Fruit fly (Drosophila melanogaster) whole organism, pupa: Measurements from ENCODE around the gene mad2.

Source experiments
- CG10348 ChIP-seq: fragments of 200-800 bp; sonication (Bioruptor generic); IDR thresholded peaks from 2 replicates; pipeline ENCODE4 v1.3.6; 2022; ENCODE audit warnings: missing biosample characterization, missing genetic modification characterization
- CG12605 ChIP-seq: fragments of 200-800 bp; sonication (Bioruptor generic); IDR thresholded peaks from 2 replicates; pipeline ENCODE4 v1.3.6; 2022; ENCODE audit warnings: missing biosample characterization, missing genetic modification characterization
- CG13204 ChIP-seq: fragments of 200-800 bp; sonication (Bioruptor generic); optimal IDR thresholded peaks from 2 replicates; lab custom pipeline; 2018; ENCODE audit warnings: missing biosample characterization, mild to moderate bottlenecking, missing genetic modification characterization, moderate library complexity
- CG14655 ChIP-seq: fragments of 200-800 bp; sonication (Bioruptor generic); optimal IDR thresholded peaks from 3 replicates; lab custom pipeline; 2017; ENCODE audit warnings: mild to moderate bottlenecking, missing biosample characterization, missing genetic modification reagents, missing genetic modification characterization
- CG15710 ChIP-seq: fragments of 200-800 bp; sonication (Bioruptor generic); optimal IDR thresholded peaks from 2 replicates; lab custom pipeline; 2018; ENCODE audit warnings: missing biosample characterization, mild to moderate bottlenecking, missing genetic modification characterization, moderate library complexity
- CG17806 ChIP-seq: fragments of 200-800 bp; sonication (Bioruptor generic); optimal IDR thresholded peaks from 2 replicates; lab custom pipeline; 2018; ENCODE audit warnings: missing biosample characterization, mild to moderate bottlenecking, missing genetic modification characterization, moderate library complexity
- CG32121 ChIP-seq: fragments of 200-800 bp; sonication (Bioruptor generic); IDR thresholded peaks from 2 replicates; pipeline ENCODE4 v1.3.6; 2022; ENCODE audit warnings: missing biosample characterization, missing genetic modification characterization
- CG34367 ChIP-seq: fragments of 200-800 bp; sonication (Bioruptor generic); optimal IDR thresholded peaks from 2 replicates; lab custom pipeline; 2018; ENCODE audit warnings: missing biosample characterization, mild to moderate bottlenecking, missing genetic modification characterization
- CG4496 ChIP-seq: fragments of 200-800 bp; sonication (Bioruptor generic); IDR thresholded peaks from 3 replicates; pipeline ENCODE4 v1.3.6; 2022; ENCODE audit warnings: missing biosample characterization, missing genetic modification characterization
- CG8159 ChIP-seq: fragments of 200-800 bp; sonication (Bioruptor generic); optimal IDR thresholded peaks from 3 replicates; lab custom pipeline; 2018; ENCODE audit warnings: missing biosample characterization, mild to moderate bottlenecking, missing genetic modification characterization, moderate library complexity
- CG8301 ChIP-seq: fragments of 200-800 bp; sonication (Bioruptor generic); optimal IDR thresholded peaks from 2 replicates; lab custom pipeline; 2018; ENCODE audit warnings: missing biosample characterization, mild to moderate bottlenecking, missing genetic modification characterization
- CG9948 ChIP-seq: fragments of 200-800 bp; sonication (Bioruptor generic); optimal IDR thresholded peaks from 2 replicates; lab custom pipeline; 2018; ENCODE audit warnings: missing biosample characterization, mild to moderate bottlenecking, missing genetic modification characterization, moderate library complexity
- D1 ChIP-seq: fragments of 200-800 bp; sonication (Bioruptor generic); optimal IDR thresholded peaks from 2 replicates; lab custom pipeline; 2018; ENCODE audit warnings: missing biosample characterization, mild to moderate bottlenecking, missing genetic modification characterization, moderate library complexity
- EcR ChIP-seq: fragments of 200-800 bp; sonication (Bioruptor generic); optimal IDR thresholded peaks from 3 replicates; lab custom pipeline; 2019; ENCODE audit warnings: missing biosample characterization, missing genetic modification characterization, mild to moderate bottlenecking, moderate library complexity, missing genetic modification reagents
- Ets98B ChIP-seq: fragments of 200-800 bp; sonication (Bioruptor generic); IDR thresholded peaks from 2 replicates; pipeline ENCODE4 v1.3.6; 2022; ENCODE audit warnings: missing biosample characterization, missing genetic modification characterization
- Pif1A ChIP-seq: fragments of 200-800 bp; sonication (Bioruptor generic); optimal IDR thresholded peaks from 3 replicates; lab custom pipeline; 2016; ENCODE audit warnings: missing biosample characterization, missing genetic modification characterization
- Pif1B ChIP-seq: fragments of 200-800 bp; sonication (Bioruptor generic); optimal IDR thresholded peaks from 3 replicates; lab custom pipeline; 2016; ENCODE audit warnings: missing biosample characterization, missing genetic modification characterization
- Snoo ChIP-seq: fragments of 200-800 bp; sonication (Bioruptor generic); optimal IDR thresholded peaks from 3 replicates; lab custom pipeline; 2017; ENCODE audit warnings: missing biosample characterization, mild to moderate bottlenecking, missing genetic modification characterization, inconsistent platforms
- fd96Ca ChIP-seq: fragments of 200-800 bp; sonication (Bioruptor generic); IDR thresholded peaks from 3 replicates; pipeline ENCODE4 v1.3.6; 2022; ENCODE audit warnings: missing biosample characterization, missing genetic modification characterization
- gl ChIP-seq: fragments of 200-800 bp; sonication (Bioruptor generic); optimal IDR thresholded peaks from 2 replicates; lab custom pipeline; 2018; ENCODE audit warnings: missing biosample characterization, mild to moderate bottlenecking, missing genetic modification characterization
- rn ChIP-seq: fragments of 200-800 bp; sonication (Bioruptor generic); IDR thresholded peaks from 2 replicates; pipeline ENCODE4 v1.3.6; 2022; ENCODE audit warnings: missing biosample characterization, missing genetic modification characterization

Gene mad2

dm6 chr3L:5835431-5835830, 22.5 kb upstream of the mad2 start:
- TF ChIP-seq Snoo (tag; lab: Kevin White, UChicago) (no peak), rn (no peak), D1 (tag; lab: Kevin White, UChicago) (no peak), CG8159 (tag; lab: Kevin White, UChicago) (no peak)

- TF ChIP-seq CG17806 (tag; lab: Kevin White, UChicago) (no peak), CG34367 (tag; lab: Kevin White, UChicago) (no peak), CG12605 (no peak), gl (tag; lab: Kevin White, UChicago) (no peak), CG8301 (tag; lab: Kevin White, UChicago) (no peak), Pif1A (GFP tag; lab: Kevin White, UChicago) (no peak), EcR (GFP tag; lab: Kevin White, UChicago) (no peak), CG13204 (GFP tag; lab: Kevin White, UChicago) (no peak), CG32121 (GFP tag; lab: Robert Waterston, UW) (no peak), CG8159 (tag; lab: Kevin White, UChicago) (no peak), Snoo (tag; lab: Kevin White, UChicago) (no peak), CG4496 (no peak), rn (no peak), D1 (tag; lab: Kevin White, UChicago) (no peak), Pif1B (GFP tag; lab: Kevin White, UChicago) (no peak), CG14655 (GFP tag; lab: Kevin White, UChicago) (no peak), CG9948 (tag; lab: Kevin White, UChicago) (no peak), Ets98B (GFP tag; lab: Robert Waterston, UW) (no peak), CG15710 (tag; lab: Kevin White, UChicago) (no peak), CG10348 (no peak)
Observed at dm6 chr3L:5834798-5835197, 21.9 kb upstream of the mad2 start.

- TF ChIP-seq CG12605 (peak; percentile 91), CG13204 (GFP tag; lab: Kevin White, UChicago) (peak; percentile 2), CG9948 (tag; lab: Kevin White, UChicago) (peak; percentile 77), fd96Ca (peak; percentile 98), CG10348 (no peak), Pif1A (GFP tag; lab: Kevin White, UChicago) (peak; percentile 92), Ets98B (GFP tag; lab: Robert Waterston, UW) (peak; percentile 98), rn (peak; percentile 93), D1 (tag; lab: Kevin White, UChicago) (no peak), CG8159 (tag; lab: Kevin White, UChicago) (peak; percentile 68), CG34367 (tag; lab: Kevin White, UChicago) (peak; percentile 79), Pif1B (GFP tag; lab: Kevin White, UChicago) (peak; percentile 85), CG4496 (peak; percentile 98), CG32121 (GFP tag; lab: Robert Waterston, UW) (peak; percentile 96), gl (tag; lab: Kevin White, UChicago) (peak; percentile 52), Snoo (tag; lab: Kevin White, UChicago) (peak; percentile 41), CG17806 (tag; lab: Kevin White, UChicago) (peak; percentile 77), CG14655 (GFP tag; lab: Kevin White, UChicago) (peak; percentile 94), CG15710 (tag; lab: Kevin White, UChicago) (peak; percentile 73), EcR (GFP tag; lab: Kevin White, UChicago) (no peak), CG8301 (tag; lab: Kevin White, UChicago) (peak; percentile 93)
Observed at dm6 chr3L:5834245-5834644, 21.4 kb upstream of the mad2 start.

DNA sequence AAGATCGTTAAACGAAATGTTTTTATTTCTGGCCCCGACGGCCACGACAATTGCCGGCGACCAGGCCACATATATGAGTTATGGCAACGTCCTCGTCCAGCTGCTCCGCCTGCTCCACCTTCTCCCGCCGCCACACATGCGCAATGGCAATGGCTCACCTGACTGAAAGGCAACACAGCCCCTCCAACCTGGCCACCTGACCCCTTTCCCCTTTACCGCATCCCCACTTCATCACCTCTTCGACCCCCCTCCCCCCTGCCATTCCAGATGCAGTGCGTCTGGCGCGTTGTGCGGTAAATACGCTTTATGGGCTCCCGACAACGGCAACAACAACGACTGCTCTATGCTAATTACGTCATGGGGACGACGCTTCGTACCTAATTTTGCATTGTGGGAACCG, 20.9 kb upstream of the mad2 start:
- TF ChIP-seq CG8301 (tag; lab: Kevin White, UChicago) (no peak), D1 (tag; lab: Kevin White, UChicago) (no peak), CG12605 (no peak), Snoo (tag; lab: Kevin White, UChicago) (no peak), CG15710 (tag; lab: Kevin White, UChicago) (no peak), gl (tag; lab: Kevin White, UChicago) (no peak), CG34367 (tag; lab: Kevin White, UChicago) (no peak), CG8159 (tag; lab: Kevin White, UChicago) (no peak), Pif1A (GFP tag; lab: Kevin White, UChicago) (no peak), EcR (GFP tag; lab: Kevin White, UChicago) (peak; percentile 0), rn (no peak), CG17806 (tag; lab: Kevin White, UChicago) (no peak), CG13204 (GFP tag; lab: Kevin White, UChicago) (peak; percentile 43), CG9948 (tag; lab: Kevin White, UChicago) (no peak), CG4496 (no peak)
- TF ChIP-seq, all 21 proteins: peak for 2

- TF ChIP-seq CG10348 = no peak
Observed at dm6 chr3L:5831890-5832289, 19.0 kb upstream of the mad2 start.

dm6 chr3L:5830649-5831048, 17.8 kb upstream of the mad2 start:
- TF ChIP-seq CG10348 (no peak), CG8301 (tag; lab: Kevin White, UChicago) (no peak), CG17806 (tag; lab: Kevin White, UChicago) (no peak), CG15710 (tag; lab: Kevin White, UChicago) (no peak), CG8159 (tag; lab: Kevin White, UChicago) (no peak), CG9948 (tag; lab: Kevin White, UChicago) (no peak), gl (tag; lab: Kevin White, UChicago) (no peak), Pif1A (GFP tag; lab: Kevin White, UChicago) (no peak), fd96Ca (no peak)
